Fruit fly (Drosophila melanogaster) whole organism, pupa: ENCODE data around the gene Arfip.

Source experiments
- CG12605 ChIP-seq: fragments of 200-800 bp; sonication (Bioruptor generic); IDR thresholded peaks from 2 replicates; pipeline ENCODE4 v1.3.6; 2022; ENCODE audit warnings: missing biosample characterization, missing genetic modification characterization
- CG13204 ChIP-seq: fragments of 200-800 bp; sonication (Bioruptor generic); optimal IDR thresholded peaks from 2 replicates; lab custom pipeline; 2018; ENCODE audit warnings: missing biosample characterization, mild to moderate bottlenecking, missing genetic modification characterization, moderate library complexity
- CG17806 ChIP-seq: fragments of 200-800 bp; sonication (Bioruptor generic); optimal IDR thresholded peaks from 2 replicates; lab custom pipeline; 2018; ENCODE audit warnings: missing biosample characterization, mild to moderate bottlenecking, missing genetic modification characterization, moderate library complexity
- CG32121 ChIP-seq: fragments of 200-800 bp; sonication (Bioruptor generic); IDR thresholded peaks from 2 replicates; pipeline ENCODE4 v1.3.6; 2022; ENCODE audit warnings: missing biosample characterization, missing genetic modification characterization
- CG34367 ChIP-seq: fragments of 200-800 bp; sonication (Bioruptor generic); optimal IDR thresholded peaks from 2 replicates; lab custom pipeline; 2018; ENCODE audit warnings: missing biosample characterization, mild to moderate bottlenecking, missing genetic modification characterization
- CG8159 ChIP-seq: fragments of 200-800 bp; sonication (Bioruptor generic); optimal IDR thresholded peaks from 3 replicates; lab custom pipeline; 2018; ENCODE audit warnings: missing biosample characterization, mild to moderate bottlenecking, missing genetic modification characterization, moderate library complexity
- CG8301 ChIP-seq: fragments of 200-800 bp; sonication (Bioruptor generic); optimal IDR thresholded peaks from 2 replicates; lab custom pipeline; 2018; ENCODE audit warnings: missing biosample characterization, mild to moderate bottlenecking, missing genetic modification characterization
- CG9948 ChIP-seq: fragments of 200-800 bp; sonication (Bioruptor generic); optimal IDR thresholded peaks from 2 replicates; lab custom pipeline; 2018; ENCODE audit warnings: missing biosample characterization, mild to moderate bottlenecking, missing genetic modification characterization, moderate library complexity
- D1 ChIP-seq: fragments of 200-800 bp; sonication (Bioruptor generic); optimal IDR thresholded peaks from 2 replicates; lab custom pipeline; 2018; ENCODE audit warnings: missing biosample characterization, mild to moderate bottlenecking, missing genetic modification characterization, moderate library complexity
- EcR ChIP-seq: fragments of 200-800 bp; sonication (Bioruptor generic); optimal IDR thresholded peaks from 3 replicates; lab custom pipeline; 2019; ENCODE audit warnings: missing biosample characterization, missing genetic modification characterization, mild to moderate bottlenecking, moderate library complexity, missing genetic modification reagents
- Ets98B ChIP-seq: fragments of 200-800 bp; sonication (Bioruptor generic); IDR thresholded peaks from 2 replicates; pipeline ENCODE4 v1.3.6; 2022; ENCODE audit warnings: missing biosample characterization, missing genetic modification characterization
- fd96Ca ChIP-seq: fragments of 200-800 bp; sonication (Bioruptor generic); IDR thresholded peaks from 3 replicates; pipeline ENCODE4 v1.3.6; 2022; ENCODE audit warnings: missing biosample characterization, missing genetic modification characterization
- gl ChIP-seq: fragments of 200-800 bp; sonication (Bioruptor generic); optimal IDR thresholded peaks from 2 replicates; lab custom pipeline; 2018; ENCODE audit warnings: missing biosample characterization, mild to moderate bottlenecking, missing genetic modification characterization

Gene Arfip

dm6 chr3R:11195792-11196191 lies 39.0 kb downstream of the Arfip start, which contains the start of gene CG18577:
Gene CG18577 (plus strand): TSS chr3R:11196092.
- TF ChIP-seq EcR: no peak
- no peak for TF ChIP-seq CG32121 (GFP tag; lab: Robert Waterston, UW)
- no peak for TF ChIP-seq gl (tag; lab: Kevin White, UChicago)
- TF ChIP-seq CG12605 (GFP tag; lab: Robert Waterston, UW): no peak
- no peak for TF ChIP-seq CG34367 (tag; lab: Kevin White, UChicago)
- TF ChIP-seq Ets98B: no peak
- TF ChIP-seq D1 (tag; lab: Kevin White, UChicago): no peak
- no peak for TF ChIP-seq CG17806
- TF ChIP-seq CG8159: no peak
- no peak for TF ChIP-seq CG8301 (tag; lab: Kevin White, UChicago)
- TF ChIP-seq CG13204: no peak
- no peak for TF ChIP-seq CG9948 (tag; lab: Kevin White, UChicago)
- no peak for TF ChIP-seq fd96Ca (GFP tag; lab: Robert Waterston, UW)
- TF ChIP-seq, all 21 proteins: peak for 0
